Worm (Caenorhabditis elegans) whole organism, L4/young adult: ENCODE measurements around the gene F46B6.13.

Source experiments
- W03F9.2 ChIP-seq: fragments of 150-350 bp; optimal IDR thresholded peaks from 2 replicates; lab custom pipeline; 2014; ENCODE audit warnings: missing biosample characterization, missing genetic modification characterization
- dao-5 ChIP-seq: sonication (generic microtip); optimal IDR thresholded peaks from 2 replicates; lab custom pipeline; 2016; ENCODE audit warnings: missing genotype, missing genetic modification characterization, moderate library complexity, missing compliant biosample characterization
- him-1 ChIP-seq: sonication (generic microtip); optimal IDR thresholded peaks from 2 replicates; lab custom pipeline; 2016; ENCODE audit warnings: missing genotype, missing genetic modification reagents, missing genetic modification characterization, missing compliant biosample characterization

F46B6.13 gene

DNA sequence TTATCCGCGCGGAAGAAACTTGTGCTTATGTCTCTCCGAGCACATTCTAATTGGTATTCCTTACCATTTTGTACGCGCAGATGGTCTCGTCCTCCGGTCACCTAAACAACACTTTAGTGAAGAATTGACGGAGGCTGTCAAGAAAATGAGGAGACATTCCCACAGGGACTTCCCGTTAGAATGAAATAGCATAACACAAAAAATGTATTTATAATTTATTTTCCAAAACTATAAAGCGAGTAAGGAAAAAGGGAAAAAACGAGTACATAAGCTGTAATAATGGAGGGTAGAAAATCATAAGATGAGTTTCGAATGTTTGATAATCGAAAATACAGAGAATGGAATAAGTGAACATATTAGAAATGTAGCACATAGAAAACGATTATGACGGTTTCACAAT is 23.2 kb downstream of the F46B6.13 start, which contains the start of gene F46B6.12:
TSS of gene F46B6.12 (minus strand) at position 101 of the 400 bp plus-strand sequence.
- TF ChIP-seq him-1 (no peak), W03F9.2 (tag; lab: Kevin White, UChicago) (no peak), dao-5 (tag; lab: Kevin White, UChicago) (no peak)

- TF ChIP-seq dao-5 (tag; lab: Kevin White, UChicago): no peak
- no peak for TF ChIP-seq W03F9.2 (tag; lab: Kevin White, UChicago)
- TF ChIP-seq him-1: no peak
These were observed 27.0 kb downstream of the F46B6.13 start, which contains the start of gene F46B6.2 for ce11 chrV:9771970-9772369. TSS of gene F46B6.2 (plus strand) at chrV:9772285.

DNA sequence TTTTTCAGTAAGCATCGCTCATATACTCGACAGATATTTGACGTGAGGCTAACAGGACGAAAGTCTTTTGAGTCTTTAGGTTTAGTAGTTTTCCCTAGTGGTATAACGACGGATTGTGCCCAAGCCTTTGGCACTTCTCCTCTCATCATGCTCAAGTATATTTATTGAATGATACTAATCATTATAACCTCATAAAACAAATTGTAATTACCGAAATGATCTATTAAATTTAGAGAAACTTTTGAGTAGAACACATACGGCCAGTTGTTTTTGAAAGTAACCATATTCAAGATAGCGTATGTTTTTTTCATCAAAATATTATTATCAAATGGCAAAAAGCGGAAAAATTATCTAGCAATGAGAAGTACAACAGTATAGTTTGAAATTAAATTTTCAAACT is 27.7 kb downstream of the F46B6.13 start:
- TF ChIP-seq him-1 (no peak), dao-5 (tag; lab: Kevin White, UChicago) (no peak), W03F9.2 (tag; lab: Kevin White, UChicago) (no peak)

DNA sequence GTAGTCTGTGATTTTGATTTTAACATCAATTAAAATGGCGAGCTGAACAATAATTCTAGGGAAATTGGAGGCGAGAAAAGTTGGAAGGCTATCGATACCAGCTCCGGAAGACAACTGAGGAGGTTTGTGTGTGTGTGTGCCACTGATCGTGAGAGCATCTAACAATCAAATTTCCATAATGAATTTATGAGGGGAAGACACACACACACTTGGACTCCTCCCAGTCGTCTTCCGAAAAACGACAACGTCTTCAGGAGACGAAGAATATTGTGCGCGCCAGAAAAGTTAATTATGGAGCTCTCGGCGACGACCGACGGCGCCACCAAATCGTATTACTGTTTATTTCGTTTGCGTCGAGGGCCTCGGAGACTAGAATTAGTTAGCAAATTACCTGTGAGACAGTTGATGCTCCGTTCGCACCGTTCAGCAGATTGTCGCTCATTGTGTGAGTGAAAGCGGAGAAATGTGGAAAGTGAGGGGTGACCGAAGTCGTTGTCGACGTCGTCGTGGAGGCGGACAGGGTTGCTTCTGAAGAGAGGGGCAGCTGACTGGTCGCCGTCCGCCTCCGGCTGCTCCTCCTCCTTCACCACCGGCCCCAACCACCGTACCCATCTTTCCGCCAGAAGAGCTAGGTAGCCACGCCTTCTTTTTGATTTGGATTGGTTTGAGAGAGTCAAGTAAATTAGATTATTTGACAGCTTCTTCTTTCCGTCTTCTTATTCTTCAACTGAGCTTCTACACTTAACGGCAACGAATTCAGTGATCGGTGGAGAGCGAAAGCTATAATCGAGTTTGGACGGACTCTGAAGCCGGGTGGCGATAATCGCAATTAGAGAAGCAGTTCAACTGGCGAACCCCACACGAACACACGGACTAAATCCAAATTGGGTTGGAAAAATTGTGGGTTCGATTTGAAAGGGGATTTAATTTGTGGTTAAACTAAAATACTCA is 29.9 kb downstream of the F46B6.13 start, which contains the start of gene unc-42:
TSS of gene unc-42 (minus strand) at position 564 of the 951 bp plus-strand sequence.
- no peak for TF ChIP-seq W03F9.2 (tag; lab: Kevin White, UChicago)
- TF ChIP-seq him-1: no peak
- no peak for TF ChIP-seq dao-5 (tag; lab: Kevin White, UChicago)

ce11 chrV:9767941-9768340 is 31.0 kb downstream of the F46B6.13 start:
- TF ChIP-seq him-1 (no peak), W03F9.2 (tag; lab: Kevin White, UChicago) (no peak), dao-5 (tag; lab: Kevin White, UChicago) (no peak)

- TF ChIP-seq him-1 (no peak), dao-5 (tag; lab: Kevin White, UChicago) (no peak), W03F9.2 (tag; lab: Kevin White, UChicago) (no peak)
These were observed 33.4 kb downstream of the F46B6.13 start for ce11 chrV:9765622-9766021.

DNA sequence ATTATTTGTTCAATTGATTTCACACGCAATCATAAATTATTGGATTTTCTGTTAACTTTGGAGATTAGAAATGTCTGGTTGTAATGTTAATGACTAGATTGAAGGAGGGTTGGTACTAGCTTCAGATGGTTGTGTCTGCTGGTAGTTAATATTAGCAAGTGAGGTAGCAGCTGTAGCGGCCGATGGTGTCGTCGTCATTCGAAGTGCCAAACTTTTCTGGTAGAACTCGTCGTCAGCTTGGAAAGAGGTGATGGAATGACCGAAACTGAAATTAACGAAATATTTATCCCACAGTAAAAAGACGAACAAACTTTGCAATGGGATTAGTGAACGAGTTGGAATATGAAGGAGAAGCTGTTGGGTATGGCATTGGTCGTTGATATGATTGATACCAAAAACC is 34.4 kb downstream of the F46B6.13 start:
- no peak for TF ChIP-seq dao-5 (tag; lab: Kevin White, UChicago)
- TF ChIP-seq him-1: no peak
- TF ChIP-seq W03F9.2 (tag; lab: Kevin White, UChicago): no peak

- TF ChIP-seq W03F9.2 (tag; lab: Kevin White, UChicago) (no peak), dao-5 (tag; lab: Kevin White, UChicago) (no peak), him-1 (no peak)
These were observed 35.2 kb downstream of the F46B6.13 start for ce11 chrV:9763759-9764158.

- TF ChIP-seq him-1: no peak
- TF ChIP-seq dao-5 (tag; lab: Kevin White, UChicago): no peak
- no peak for TF ChIP-seq W03F9.2 (tag; lab: Kevin White, UChicago)
These were observed 40.5 kb downstream of the F46B6.13 start for ce11 chrV:9758437-9758836.

DNA sequence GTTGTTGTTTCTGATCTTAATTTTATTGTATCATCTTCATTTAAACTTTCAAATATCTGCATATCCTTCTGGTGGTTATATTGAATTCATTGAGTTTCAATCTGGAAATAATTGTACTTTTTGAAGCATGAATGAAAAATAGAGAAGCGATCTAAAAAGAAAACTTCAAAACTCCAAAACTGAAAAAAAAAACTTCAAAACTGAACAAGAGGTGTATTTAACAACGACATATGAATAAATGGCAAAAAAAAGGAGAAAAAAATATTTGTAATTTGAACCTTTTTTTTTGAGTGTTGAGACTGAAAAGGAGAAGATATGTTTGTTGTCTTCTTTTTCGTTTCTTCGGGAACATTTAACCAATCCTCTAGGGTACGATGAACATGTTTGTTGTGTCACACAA is 41.1 kb downstream of the F46B6.13 start, which contains the start of gene F58E6.11:
TSS of gene F58E6.11 (minus strand) at position 101 of the 400 bp plus-strand sequence.
- TF ChIP-seq him-1 (no peak), W03F9.2 (tag; lab: Kevin White, UChicago) (no peak), dao-5 (tag; lab: Kevin White, UChicago) (no peak)

- TF ChIP-seq dao-5 (tag; lab: Kevin White, UChicago): no peak
- no peak for TF ChIP-seq him-1
- no peak for TF ChIP-seq W03F9.2 (tag; lab: Kevin White, UChicago)
These were observed 42.7 kb downstream of the F46B6.13 start, which contains the start of gene hrg-3 for ce11 chrV:9756242-9756641. TSS of gene hrg-3 (plus strand) at chrV:9756468.

DNA sequence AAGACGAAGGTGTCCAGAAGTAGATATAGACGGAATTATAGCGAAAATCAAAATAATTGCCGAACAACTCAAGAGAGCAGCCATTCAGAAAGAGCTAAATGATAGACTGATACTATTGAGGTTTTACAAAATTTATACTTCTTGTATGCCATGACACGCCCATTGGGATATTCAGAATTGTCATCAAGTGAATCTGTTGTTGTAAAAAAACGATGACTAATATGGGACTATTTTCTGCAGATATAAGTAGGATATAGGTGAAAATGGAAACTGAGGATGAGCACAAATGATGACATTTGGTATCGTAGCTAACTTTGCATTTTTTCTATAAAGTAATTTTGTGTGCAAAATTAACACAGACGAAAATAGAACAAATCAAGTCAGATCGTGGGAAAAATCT is 43.3 kb downstream of the F46B6.13 start, which contains the start of gene F58E6.8:
TSS of gene F58E6.8 (minus strand) at position 101 of the 400 bp plus-strand sequence.
- no peak for TF ChIP-seq him-1
- no peak for TF ChIP-seq W03F9.2 (tag; lab: Kevin White, UChicago)
- TF ChIP-seq dao-5 (tag; lab: Kevin White, UChicago): no peak

DNA sequence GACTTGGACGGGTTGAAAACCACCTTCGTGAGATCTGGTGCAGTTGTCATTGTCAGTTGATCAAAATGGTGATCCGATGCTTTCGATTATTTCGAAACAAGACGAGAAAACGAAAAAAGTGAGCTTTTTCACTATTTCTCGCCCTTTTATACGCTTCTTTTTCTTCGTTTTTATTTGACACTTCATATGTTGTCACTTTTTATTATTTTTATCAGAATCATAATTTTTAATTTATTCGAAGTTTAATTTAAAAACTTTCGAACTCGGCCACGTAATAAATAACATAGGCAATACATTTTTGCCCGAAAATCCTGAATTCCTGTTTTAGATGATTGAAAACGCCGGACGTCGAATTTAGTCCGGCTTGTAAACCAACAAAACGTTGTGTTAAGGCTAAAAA is 44.5 kb downstream of the F46B6.13 start, which contains the start of gene F58E6.5:
TSS of gene F58E6.5 (minus strand) at position 101 of the 400 bp plus-strand sequence.
- TF ChIP-seq dao-5 (tag; lab: Kevin White, UChicago): no peak
- no peak for TF ChIP-seq W03F9.2 (tag; lab: Kevin White, UChicago)
- TF ChIP-seq him-1: no peak

- TF ChIP-seq him-1 (no peak), W03F9.2 (tag; lab: Kevin White, UChicago) (no peak), dao-5 (tag; lab: Kevin White, UChicago) (no peak)
These were observed 45.4 kb downstream of the F46B6.13 start for ce11 chrV:9753554-9753953.
